Fruit fly (Drosophila melanogaster): Measurements from ENCODE around the gene UGP.

DNA sequence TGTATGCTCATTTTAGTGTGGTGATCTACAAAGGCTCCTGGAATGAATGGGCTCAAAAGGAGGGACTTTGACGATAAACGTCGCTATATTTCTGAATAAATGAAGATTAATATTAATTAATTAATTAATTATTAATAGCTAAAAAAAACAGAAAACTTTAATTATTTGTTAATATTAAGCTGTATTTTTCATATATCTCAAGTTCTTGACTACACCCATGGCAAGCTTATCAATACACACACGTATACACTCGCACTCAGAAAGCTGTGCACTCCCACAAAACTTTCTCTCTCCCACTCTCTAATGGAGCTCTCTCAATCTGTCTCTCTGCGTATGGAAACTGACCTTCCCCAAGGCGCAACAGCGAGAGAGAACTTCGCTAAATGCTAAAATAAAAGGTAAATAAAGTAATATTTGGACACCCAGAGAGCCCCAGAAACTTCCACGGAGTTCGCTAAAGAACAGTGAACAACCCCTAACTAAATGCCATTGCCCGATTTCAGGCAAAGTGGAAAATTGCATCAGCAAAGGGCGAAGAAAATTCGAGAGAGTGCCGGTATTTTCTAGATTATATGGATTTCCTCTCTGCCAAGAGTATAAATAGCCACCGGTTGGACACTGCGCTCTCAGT, 14.8 kb upstream of the UGP start:
- no peak for TF ChIP-seq Myc (optimal IDR thresholded peaks at IDR 0.05)
- no peak for TF ChIP-seq ttk (optimal IDR thresholded peaks at IDR 0.05)

Data from Kc167 (cell line).